Worm (Caenorhabditis elegans): ENCODE measurements around the gene H37A05.4.

- TF ChIP-seq T07F8.4 (tag; optimal IDR thresholded peaks at IDR 0.05) (no peak), snpc-4 (GFP tag; optimal IDR thresholded peaks at IDR 0.05) (no peak), snpc-4 (tag; optimal IDR thresholded peaks at IDR 0.05) (no peak)
Observed at ce11 chrV:13665089-13665488, 15.5 kb upstream of the H37A05.4 start, which contains the start of gene rde-12.
